Fruit fly (Drosophila melanogaster) whole organism, embryonic: ENCODE data around the gene Datp.

ENCODE experiments used
- B-H1 ChIP-seq: fragments of 200-800 bp; sonication (Bioruptor generic); IDR thresholded peaks from 3 replicates; pipeline ENCODE4 v1.3.6; 2022; ENCODE audit warnings: missing biosample characterization, missing genetic modification characterization
- CG13287 ChIP-seq: fragments of 200-800 bp; sonication (Bioruptor generic); IDR thresholded peaks from 2 replicates; pipeline ENCODE4 v1.3.6; 2022; ENCODE audit warnings: missing biosample characterization, missing genetic modification characterization; ENCODE audit not compliant: partially characterized antibody
- CG15601 ChIP-seq: fragments of 200-800 bp; sonication (Bioruptor generic); optimal IDR thresholded peaks from 3 replicates; lab custom pipeline; 2019; ENCODE audit warnings: missing biosample characterization, mild to moderate bottlenecking, missing genetic modification characterization, moderate library complexity
- CG16779 ChIP-seq: fragments of 200-800 bp; sonication (Bioruptor generic); IDR thresholded peaks from 2 replicates; pipeline ENCODE4 v1.3.6; 2022; ENCODE audit warnings: missing biosample characterization, missing genetic modification characterization
- CG17359 ChIP-seq: fragments of 200-800 bp; sonication (Bioruptor generic); optimal IDR thresholded peaks from 3 replicates; lab custom pipeline; 2018; ENCODE audit warnings: missing biosample characterization, mild to moderate bottlenecking, missing genetic modification characterization, moderate library complexity
- CG17802 ChIP-seq: fragments of 200-800 bp; sonication (Bioruptor generic); optimal IDR thresholded peaks from 2 replicates; lab custom pipeline; 2018; ENCODE audit warnings: missing biosample characterization, mild to moderate bottlenecking, missing genetic modification characterization, moderate library complexity
- CG2129 ChIP-seq: fragments of 200-800 bp; sonication (Bioruptor generic); IDR thresholded peaks from 2 replicates; pipeline ENCODE4 v1.3.6; 2022; ENCODE audit warnings: missing biosample characterization, missing genetic modification characterization; ENCODE audit not compliant: partially characterized antibody
- CG2875 ChIP-seq: fragments of 200-800 bp; sonication (Bioruptor generic); optimal IDR thresholded peaks from 2 replicates; lab custom pipeline; 2017; ENCODE audit warnings: missing biosample characterization, mild to moderate bottlenecking, missing genetic modification characterization, missing genetic modification reagents
- CG32767 ChIP-seq: fragments of 200-800 bp; sonication (Bioruptor generic); IDR thresholded peaks from 2 replicates; pipeline ENCODE4 v1.3.6; 2022; ENCODE audit warnings: missing biosample characterization, missing genetic modification characterization
- CG33213 ChIP-seq: fragments of 200-800 bp; sonication (Bioruptor generic); optimal IDR thresholded peaks from 3 replicates; lab custom pipeline; 2016; ENCODE audit warnings: missing biosample characterization, missing genetic modification characterization
- CG4854 ChIP-seq: fragments of 200-800 bp; sonication (Bioruptor generic); optimal IDR thresholded peaks from 2 replicates; lab custom pipeline; 2016; ENCODE audit warnings: missing biosample characterization, missing genetic modification characterization, inconsistent platforms
- CG6683 ChIP-seq: fragments of 200-800 bp; sonication (Bioruptor generic); optimal IDR thresholded peaks from 2 replicates; lab custom pipeline; 2017; ENCODE audit warnings: missing biosample characterization, mild to moderate bottlenecking, missing genetic modification characterization, missing genetic modification reagents
- CG6791 ChIP-seq: fragments of 200-800 bp; sonication (Bioruptor generic); IDR thresholded peaks from 3 replicates; pipeline ENCODE4 v1.3.6; 2022; ENCODE audit warnings: missing biosample characterization, missing genetic modification characterization; ENCODE audit not compliant: partially characterized antibody
- CG6854 ChIP-seq: fragments of 200-800 bp; sonication (Bioruptor generic); optimal IDR thresholded peaks from 3 replicates; lab custom pipeline; 2017; ENCODE audit warnings: missing biosample characterization, mild to moderate bottlenecking, missing genetic modification characterization
- CG8281 ChIP-seq: fragments of 200-800 bp; sonication (Bioruptor generic); optimal IDR thresholded peaks from 2 replicates; lab custom pipeline; 2018; ENCODE audit warnings: missing biosample characterization, mild to moderate bottlenecking, missing genetic modification characterization, moderate library complexity
- CG8290 ChIP-seq, 3 experiments: fragments of 200-800 bp; sonication (Bioruptor generic); optimal IDR thresholded peaks; 2 replicates each; lab custom pipeline; 2016 to 2019; ENCODE audit warnings: missing biosample characterization in 3 of 3, missing genetic modification characterization in 3 of 3, mild to moderate bottlenecking in 2 of 3, moderate library complexity in 1 of 3
- CG9727 ChIP-seq: fragments of 200-800 bp; sonication (Bioruptor generic); optimal IDR thresholded peaks from 3 replicates; lab custom pipeline; 2017; ENCODE audit warnings: missing biosample characterization, mild to moderate bottlenecking, missing genetic modification characterization
- CkIIα-i1 ChIP-seq: fragments of 200-800 bp; sonication (Bioruptor generic); IDR thresholded peaks from 2 replicates; pipeline ENCODE4 v1.3.6; 2022; ENCODE audit warnings: missing biosample characterization, missing genetic modification characterization
- Dll ChIP-seq: fragments of 200-800 bp; sonication (Bioruptor generic); IDR thresholded peaks from 4 replicates; pipeline ENCODE4 v1.3.6; 2022; ENCODE audit warnings: missing biosample characterization, missing genetic modification characterization; ENCODE audit not compliant: partially characterized antibody
- Dref ChIP-seq: fragments of 200-800 bp; sonication (Bioruptor generic); IDR thresholded peaks from 2 replicates; pipeline ENCODE4 v1.3.6; 2022; ENCODE audit warnings: missing biosample characterization, missing genetic modification characterization
- Fer2 ChIP-seq: fragments of 200-800 bp; sonication (Bioruptor generic); optimal IDR thresholded peaks from 2 replicates; lab custom pipeline; 2018; ENCODE audit warnings: missing biosample characterization, mild to moderate bottlenecking, missing genetic modification characterization, moderate library complexity
- Gsc ChIP-seq: fragments of 200-800 bp; sonication (Bioruptor generic); IDR thresholded peaks from 2 replicates; pipeline ENCODE4 v1.3.6; 2022; ENCODE audit warnings: missing biosample characterization, missing genetic modification characterization
- HmgZ ChIP-seq: fragments of 200-800 bp; sonication (Bioruptor generic); optimal IDR thresholded peaks from 2 replicates; lab custom pipeline; 2018; ENCODE audit warnings: missing biosample characterization, mild to moderate bottlenecking, missing genetic modification characterization
- Jarid2 ChIP-seq: fragments of 200-800 bp; sonication (Bioruptor generic); optimal IDR thresholded peaks from 3 replicates; lab custom pipeline; 2017; ENCODE audit warnings: mild to moderate bottlenecking, missing biosample characterization, missing genetic modification reagents, missing genetic modification characterization
- MBD-R2 ChIP-seq: fragments of 200-800 bp; sonication (Bioruptor generic); IDR thresholded peaks from 2 replicates; pipeline ENCODE4 v1.3.6; 2022; ENCODE audit warnings: missing biosample characterization, missing genetic modification characterization
- MESR4 ChIP-seq: fragments of 200-800 bp; sonication (Bioruptor generic); optimal IDR thresholded peaks from 2 replicates; lab custom pipeline; 2018; ENCODE audit warnings: missing biosample characterization, mild to moderate bottlenecking, missing genetic modification characterization, moderate library complexity
- Mad ChIP-seq: fragments of 200-800 bp; sonication (Bioruptor generic); optimal IDR thresholded peaks from 2 replicates; lab custom pipeline; 2016; ENCODE audit warnings: missing biosample characterization, missing genetic modification characterization
- Myb ChIP-seq: fragments of 200-800 bp; sonication (Bioruptor generic); optimal IDR thresholded peaks from 2 replicates; lab custom pipeline; 2016; ENCODE audit warnings: missing biosample characterization, missing genetic modification characterization
- NC2β ChIP-seq: fragments of 200-800 bp; sonication (Bioruptor generic); optimal IDR thresholded peaks from 2 replicates; lab custom pipeline; 2016; ENCODE audit warnings: missing biosample characterization, missing genetic modification characterization
- Scr ChIP-seq: fragments of 200-800 bp; sonication (Bioruptor generic); IDR thresholded peaks from 2 replicates; pipeline ENCODE4 v1.3.6; 2022; ENCODE audit warnings: missing biosample characterization, missing genetic modification characterization; ENCODE audit not compliant: partially characterized antibody
- Sin3A ChIP-seq: fragments of >200 bp; optimal IDR thresholded peaks from 2 replicates; lab custom pipeline; 2018
- Trl ChIP-seq, 3 experiments: fragments of >200 bp in 2 of 3; fragments of 200-800 bp in 1 of 3; sonication (Bioruptor generic) in 1 of 3; optimal IDR thresholded peaks; 2 replicates in 1 of 3; 3 replicates in 2 of 3; lab custom pipeline; 2016 to 2017; ENCODE audit warnings: missing biosample characterization in 1 of 3, missing genetic modification characterization in 1 of 3
- ab ChIP-seq: fragments of 200-800 bp; sonication (Bioruptor generic); optimal IDR thresholded peaks from 2 replicates; lab custom pipeline; 2016; ENCODE audit warnings: missing biosample characterization, missing genetic modification characterization
- bigmax ChIP-seq: fragments of 200-800 bp; sonication (Bioruptor generic); optimal IDR thresholded peaks from 2 replicates; lab custom pipeline; 2018; ENCODE audit warnings: missing biosample characterization, mild to moderate bottlenecking, missing genetic modification characterization
- crp ChIP-seq, 2 experiments: fragments of 200-800 bp; sonication (Bioruptor generic); optimal IDR thresholded peaks; 2 replicates in 1 of 2; 3 replicates in 1 of 2; lab custom pipeline; 2017; ENCODE audit warnings: missing biosample characterization in 2 of 2, missing genetic modification characterization in 2 of 2, mild to moderate bottlenecking in 1 of 2, moderate library complexity in 1 of 2
- jigr1 ChIP-seq: fragments of 200-800 bp; sonication (Bioruptor generic); IDR thresholded peaks from 3 replicates; pipeline ENCODE4 v1.3.6; 2022; ENCODE audit warnings: missing biosample characterization, missing genetic modification characterization
- klu ChIP-seq: fragments of 200-800 bp; sonication (Bioruptor generic); IDR thresholded peaks from 2 replicates; pipeline ENCODE4 v1.3.6; 2022; ENCODE audit warnings: missing biosample characterization, missing genetic modification characterization
- lilli ChIP-seq: fragments of 200-800 bp; sonication (Bioruptor generic); optimal IDR thresholded peaks from 3 replicates; lab custom pipeline; 2016; ENCODE audit warnings: missing biosample characterization, missing genetic modification characterization
- onecut ChIP-seq: fragments of 200-800 bp; sonication (Bioruptor generic); IDR thresholded peaks from 2 replicates; pipeline ENCODE4 v1.3.6; 2022; ENCODE audit warnings: missing biosample characterization, missing genetic modification characterization
- phol ChIP-seq: fragments of 200-800 bp; sonication (Bioruptor generic); optimal IDR thresholded peaks from 3 replicates; lab custom pipeline; 2018; ENCODE audit warnings: missing biosample characterization, mild to moderate bottlenecking, missing genetic modification characterization, moderate library complexity
- row ChIP-seq: fragments of 200-800 bp; sonication (Bioruptor generic); IDR thresholded peaks from 3 replicates; pipeline ENCODE4 v1.3.6; 2022; ENCODE audit warnings: missing biosample characterization, missing genetic modification characterization
- sd ChIP-seq: fragments of 200-800 bp; sonication (Bioruptor generic); optimal IDR thresholded peaks from 3 replicates; lab custom pipeline; 2018; ENCODE audit warnings: missing biosample characterization, mild to moderate bottlenecking, missing genetic modification characterization, moderate library complexity
- ssp ChIP-seq: fragments of 200-800 bp; sonication (Bioruptor generic); IDR thresholded peaks from 2 replicates; pipeline ENCODE4 v1.3.6; 2022; ENCODE audit warnings: missing biosample characterization, missing genetic modification characterization
- tna ChIP-seq: fragments of 200-800 bp; sonication (Bioruptor generic); IDR thresholded peaks from 2 replicates; pipeline ENCODE4 v1.3.6; 2022; ENCODE audit warnings: missing biosample characterization, missing genetic modification characterization; ENCODE audit not compliant: partially characterized antibody
- tx ChIP-seq: fragments of 200-800 bp; sonication (Bioruptor generic); optimal IDR thresholded peaks from 2 replicates; lab custom pipeline; 2016; ENCODE audit warnings: missing biosample characterization, missing genetic modification characterization
- vfl ChIP-seq: fragments of 200-800 bp; sonication (Bioruptor generic); optimal IDR thresholded peaks from 2 replicates; lab custom pipeline; 2016; ENCODE audit warnings: missing biosample characterization, missing genetic modification characterization
- yki ChIP-seq: fragments of >200 bp; optimal IDR thresholded peaks from 3 replicates; lab custom pipeline; 2018
- zen2 ChIP-seq: fragments of 200-800 bp; sonication (Bioruptor generic); IDR thresholded peaks from 3 replicates; pipeline ENCODE4 v1.3.6; 2022; ENCODE audit warnings: missing biosample characterization, missing genetic modification characterization; ENCODE audit not compliant: partially characterized antibody

The Datp gene

dm6 chr2L:9894193-9894592 lies 44.4 kb downstream of the Datp start (continued):
- TF ChIP-seq CG16779 (GFP tag; lab: Robert Waterston, UW) (0 out of 2 replicates have a peak, but pooled peaks have one; percentile 22), onecut (GFP tag; lab: Robert Waterston, UW) (no peak), NC2β (GFP tag; lab: Kevin White, UChicago) (no peak), phol (tag; lab: Kevin White, UChicago) (no peak), bigmax (GFP tag; lab: Kevin White, UChicago) (peak; percentile 91)

DNA sequence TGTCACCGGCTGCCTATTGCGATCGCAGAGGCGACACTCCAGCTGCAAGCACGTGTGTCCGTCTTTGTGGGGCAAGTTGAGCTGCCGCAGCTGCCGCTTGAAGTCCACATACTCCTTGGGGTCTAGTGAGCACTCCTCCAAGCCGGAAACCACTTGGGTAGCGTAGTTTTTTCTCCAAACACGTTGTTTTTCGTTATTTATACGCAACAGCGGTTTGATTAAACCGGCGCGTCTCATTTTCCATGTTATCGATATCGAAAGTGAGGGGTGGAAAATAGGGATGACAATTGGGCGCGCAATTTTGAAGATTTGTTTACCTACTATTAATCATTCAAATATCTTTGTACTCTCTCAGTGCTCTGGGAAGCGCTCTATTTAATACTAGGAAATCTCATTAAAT lies 45.4 kb downstream of the Datp start, which contains the start of gene mtDNA-helicase:
TSS of gene mtDNA-helicase (minus strand) at position 264 of the 400 bp plus-strand sequence.
- no peak for TF ChIP-seq CG6683 (GFP tag; lab: Kevin White, UChicago)
- TF ChIP-seq CG2875 (GFP tag; lab: Kevin White, UChicago), result no peak
- TF ChIP-seq vfl (GFP tag; lab: Kevin White, UChicago), result no peak
- TF ChIP-seq MESR4, result peak; percentile 52
- TF ChIP-seq Fer2, result no peak
- TF ChIP-seq Myb (GFP tag; lab: Kevin White, UChicago), result peak; percentile 37
- peak in 1 of 2 experiments; percentile 34 for TF ChIP-seq crp (GFP tag; optimal IDR thresholded peaks at IDR 0.05; lab: Kevin White, UChicago)
- TF ChIP-seq yki, result no peak
- no peak for TF ChIP-seq CkIIα-i1 (GFP tag; lab: Robert Waterston, UW)
- no peak for TF ChIP-seq CG2129
- TF ChIP-seq Scr (GFP tag; lab: Robert Waterston, UW), result peak; percentile 62
- no peak for TF ChIP-seq B-H1 (GFP tag; lab: Robert Waterston, UW)
- no peak for TF ChIP-seq CG17359 (tag; lab: Kevin White, UChicago)
- TF ChIP-seq Gsc (GFP tag; lab: Robert Waterston, UW), result no peak
- TF ChIP-seq CG8290 (GFP tag; optimal IDR thresholded peaks at IDR 0.05; lab: Kevin White, UChicago), result no peak
- peak in 1 of 2 experiments; percentile 4 for TF ChIP-seq CG8290 (tag; optimal IDR thresholded peaks at IDR 0.05; lab: Kevin White, UChicago)
- TF ChIP-seq Sin3A (lab: Kevin White, UChicago), result peak; percentile 12
- TF ChIP-seq CG9727, result no peak
- TF ChIP-seq HmgZ, result peak; percentile 41
- TF ChIP-seq sd, result peak; percentile 79
- TF ChIP-seq tna, result peak; percentile 51
- no peak for TF ChIP-seq lilli (GFP tag; lab: Kevin White, UChicago)
- no peak for TF ChIP-seq CG4854 (GFP tag; lab: Kevin White, UChicago)
- TF ChIP-seq jigr1 (GFP tag; lab: Robert Waterston, UW), result no peak
- no peak for TF ChIP-seq Trl (optimal IDR thresholded peaks at IDR 0.05; lab: Kevin White, UChicago)
- no peak for TF ChIP-seq Trl (GFP tag; optimal IDR thresholded peaks at IDR 0.05; lab: Kevin White, UChicago)
- no peak for TF ChIP-seq ab (GFP tag; lab: Kevin White, UChicago)
- no peak for TF ChIP-seq ssp (GFP tag; lab: Robert Waterston, UW)
- peak; percentile 39; the same call in 1 of the 3 replicates for TF ChIP-seq zen2
- peak; percentile 65 for TF ChIP-seq CG13287 (GFP tag; lab: Robert Waterston, UW)
- no peak for TF ChIP-seq CG33213 (GFP tag; lab: Kevin White, UChicago)
- TF ChIP-seq Mad (GFP tag; lab: Kevin White, UChicago), result no peak
- TF ChIP-seq Dll (GFP tag; lab: Robert Waterston, UW), result peak; percentile 72; the same call in 3 of the 4 replicates
- TF ChIP-seq CG8281, result no peak
- no peak for TF ChIP-seq CG6854
- TF ChIP-seq CG17802 (tag; lab: Kevin White, UChicago), result no peak
- no peak; the same call in 2 of the 3 replicates for TF ChIP-seq row (GFP tag; lab: Robert Waterston, UW)
- TF ChIP-seq Dref (GFP tag; lab: Robert Waterston, UW), result peak; percentile 72
- peak; percentile 62; the same call in 1 of the 3 replicates for TF ChIP-seq CG6791 (GFP tag; lab: Robert Waterston, UW)
- TF ChIP-seq Jarid2 (GFP tag; lab: Kevin White, UChicago), result no peak
- no peak for TF ChIP-seq tx (GFP tag; lab: Kevin White, UChicago)
- no peak for TF ChIP-seq CG32767 (GFP tag; lab: Robert Waterston, UW)
- TF ChIP-seq klu (GFP tag; lab: Robert Waterston, UW), result peak; percentile 38; the same call in 1 of the 2 replicates
- no peak for TF ChIP-seq CG15601 (tag; lab: Kevin White, UChicago)
- peak; percentile 75 for TF ChIP-seq MBD-R2 (GFP tag; lab: Robert Waterston, UW)
